Fruit fly (Drosophila melanogaster): ENCODE measurements around the gene CG32081.
A peak's percentile ranks its signal among the peaks of the same experiment; 100 is the strongest.

CG32081 gene

dm6 chr3L:11047877-11048276 is 20.5 kb downstream of the CG32081 start (continued):
- TF ChIP-seq CG7745 (tag; optimal IDR thresholded peaks at IDR 0.05) (no peak), CG11723 (GFP tag; optimal IDR thresholded peaks at IDR 0.05) (peak; percentile 65), CG12071 (GFP tag; optimal IDR thresholded peaks at IDR 0.05) (peak; percentile 66), CG2116 (GFP tag; optimal IDR thresholded peaks at IDR 0.05) (peak; percentile 47), her (GFP tag; optimal IDR thresholded peaks at IDR 0.05) (peak; percentile 81), sens-2 (GFP tag; IDR thresholded peaks at IDR 0.05) (peak; percentile 76), Sox100B (GFP tag; optimal IDR thresholded peaks at IDR 0.05) (peak; percentile 17), HmgD (GFP tag; optimal IDR thresholded peaks at IDR 0.05) (peak; percentile 83), CG17568 (GFP tag; optimal IDR thresholded peaks at IDR 0.05) (peak; percentile 47), Elba2 (GFP tag; optimal IDR thresholded peaks at IDR 0.05) (peak; percentile 80), otp (GFP tag; IDR thresholded peaks at IDR 0.05) (peak; percentile 90), al (GFP tag; IDR thresholded peaks at IDR 0.05) (no peak), CG14014 (GFP tag; IDR thresholded peaks at IDR 0.05) (peak; percentile 66; the same call in 1 of the 2 replicates), GATAe (GFP tag; conservative IDR thresholded peaks at IDR 0.05) (no peak), CG33557 (GFP tag; optimal IDR thresholded peaks at IDR 0.05) (peak; percentile 53), NfI (GFP tag; optimal IDR thresholded peaks at IDR 0.05) (peak; percentile 79), ssp (GFP tag; IDR thresholded peaks at IDR 0.05) (peak; percentile 73), CG32772 (GFP tag; IDR thresholded peaks at IDR 0.05) (peak; percentile 80), H2.0 (GFP tag; IDR thresholded peaks at IDR 0.05) (peak; percentile 67), Dad (GFP tag; optimal IDR thresholded peaks at IDR 0.05) (peak; percentile 65), NC2α (GFP tag; optimal IDR thresholded peaks at IDR 0.05) (peak; percentile 76), pho (GFP tag; optimal IDR thresholded peaks at IDR 0.05) (peak; percentile 21), pita (GFP tag; optimal IDR thresholded peaks at IDR 0.05) (peak; percentile 26), NC2β (GFP tag; optimal IDR thresholded peaks at IDR 0.05) (peak; percentile 85), Dll (GFP tag; IDR thresholded peaks at IDR 0.05; ENCODE audit: partially characterized antibody) (no peak), CG9727 (GFP tag; optimal IDR thresholded peaks at IDR 0.05) (peak; percentile 68), CG15601 (tag; optimal IDR thresholded peaks at IDR 0.05) (peak; percentile 39), CG10565 (GFP tag; optimal IDR thresholded peaks at IDR 0.05) (no peak), CG10959 (GFP tag; IDR thresholded peaks at IDR 0.05) (peak; percentile 81), Bteb2 (GFP tag; optimal IDR thresholded peaks at IDR 0.05) (no peak), cad (GFP tag; optimal IDR thresholded peaks at IDR 0.05) (no peak), BEAF-32 (GFP tag; optimal IDR thresholded peaks at IDR 0.05) (no peak), Kr (GFP tag; optimal IDR thresholded peaks at IDR 0.05) (no peak), Gsc (GFP tag; IDR thresholded peaks at IDR 0.05) (no peak), dan (GFP tag; IDR thresholded peaks at IDR 0.05) (no peak), cwo (GFP tag; optimal IDR thresholded peaks at IDR 0.05) (no peak), HLH3B (GFP tag; IDR thresholded peaks at IDR 0.05) (peak; percentile 74), nmo (GFP tag; optimal IDR thresholded peaks at IDR 0.05) (peak; percentile 68), CG4282 (GFP tag; optimal IDR thresholded peaks at IDR 0.05) (peak; percentile 40), fd64A (GFP tag; optimal IDR thresholded peaks at IDR 0.05) (peak; percentile 59), ro (GFP tag; IDR thresholded peaks at IDR 0.05) (no peak; the same call in 1 of the 2 replicates), ab (GFP tag; optimal IDR thresholded peaks at IDR 0.05) (peak; percentile 11), p53 (GFP tag; optimal IDR thresholded peaks at IDR 0.05) (peak; percentile 58), CG5245 (GFP tag; optimal IDR thresholded peaks at IDR 0.05) (peak; percentile 82), CG12744 (GFP tag; optimal IDR thresholded peaks at IDR 0.05) (peak; percentile 85), CG14710 (tag; optimal IDR thresholded peaks at IDR 0.05) (peak; percentile 31), dpn (GFP tag; optimal IDR thresholded peaks at IDR 0.05) (peak; percentile 79 to 85), bowl (GFP tag; IDR thresholded peaks at IDR 0.05) (peak; percentile 44; the same call in 1 of the 2 replicates), Optix (GFP tag; IDR thresholded peaks at IDR 0.05) (peak; percentile 74), ap (GFP tag; IDR thresholded peaks at IDR 0.05) (peak; percentile 45; the same call in 1 of the 2 replicates), CG2875 (GFP tag; optimal IDR thresholded peaks at IDR 0.05) (peak; percentile 64), Side (GFP tag; optimal IDR thresholded peaks at IDR 0.05) (peak; percentile 70)

All from whole organism, embryonic.